Worm (Caenorhabditis elegans): ENCODE results near the gene nlp-78.

The nlp-78 gene

DNA sequence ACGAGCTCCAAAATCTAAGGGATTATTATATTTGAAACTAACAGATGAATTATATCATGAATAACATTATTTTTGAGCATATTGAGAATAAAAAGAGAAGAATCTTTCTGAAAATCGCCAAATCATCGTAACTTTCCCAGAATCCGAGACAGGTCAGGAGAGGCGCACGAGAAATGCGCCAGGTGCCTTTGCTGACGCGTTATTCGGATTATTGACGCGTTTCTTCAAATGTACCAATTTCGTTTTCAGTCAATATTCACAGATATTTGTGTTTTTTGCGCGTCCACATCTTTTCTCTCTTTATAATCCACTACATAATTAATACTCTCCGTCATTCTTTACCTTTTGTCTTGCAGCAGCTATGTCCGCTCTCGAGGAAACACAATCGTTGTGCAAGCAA lies 37.0 kb upstream of the nlp-78 start, which contains the start of gene T24H10.1 (continued):
- TF ChIP-seq F55B11.4 (tag; optimal IDR thresholded peaks at IDR 0.05; ENCODE audit: borderline replicate concordance, insufficient read depth) (no peak), Y67H2A.10 (GFP tag; conservative IDR thresholded peaks at IDR 0.05) (no peak), ekl-4 (GFP tag; IDR thresholded peaks at IDR 0.05) (peak; percentile 80), fkh-3 (tag; optimal IDR thresholded peaks at IDR 0.05) (no peak), snpc-1.3 (tag; optimal IDR thresholded peaks at IDR 0.05; ENCODE audit: insufficient read depth) (no peak), hsf-1 (GFP tag; IDR thresholded peaks at IDR 0.05) (no peak), xnd-1 (tag; optimal IDR thresholded peaks at IDR 0.05) (peak; percentile 41), attf-5 (GFP tag; optimal IDR thresholded peaks at IDR 0.05) (peak; percentile 28), F23B12.7 (tag; optimal IDR thresholded peaks at IDR 0.05; ENCODE audit: insufficient read depth) (peak; percentile 13), tlf-1 (GFP tag; optimal IDR thresholded peaks at IDR 0.05) (peak; percentile 19), ZK185.1 (tag; optimal IDR thresholded peaks at IDR 0.05; ENCODE audit: poor library complexity, severe bottlenecking) (peak; percentile 68), lin-35 (GFP tag; optimal IDR thresholded peaks at IDR 0.05) (peak in 1 of 3 experiments; percentile 67), egl-44 (GFP tag; IDR thresholded peaks at IDR 0.05) (no peak), nhr-80 (tag; optimal IDR thresholded peaks at IDR 0.05) (peak; percentile 26), F22D6.2 (tag; optimal IDR thresholded peaks at IDR 0.05) (no peak), snpc-1.1 (tag; optimal IDR thresholded peaks at IDR 0.05; ENCODE audit: insufficient read depth) (no peak), madf-8 (GFP tag; conservative IDR thresholded peaks at IDR 0.05) (0 out of 2 replicates have a peak, but pooled peaks have one; percentile 16), egrh-3 (GFP tag; IDR thresholded peaks at IDR 0.05) (no peak), cebp-1 (GFP tag; IDR thresholded peaks at IDR 0.05) (no peak), cebp-1 (tag; optimal IDR thresholded peaks at IDR 0.05) (peak; percentile 69), lsl-1 (GFP tag; optimal IDR thresholded peaks at IDR 0.05) (peak; percentile 57), madf-6 (GFP tag; IDR thresholded peaks at IDR 0.05) (peak; percentile 69), athp-1 (tag; optimal IDR thresholded peaks at IDR 0.05) (no peak), mcd-1 (GFP tag; IDR thresholded peaks at IDR 0.05) (peak; percentile 84), attf-3 (GFP tag; conservative IDR thresholded peaks at IDR 0.05) (peak; percentile 66; the same call in 1 of the 2 replicates), atf-7 (tag; optimal IDR thresholded peaks at IDR 0.05) (no peak), aptf-2 (GFP tag; conservative IDR thresholded peaks at IDR 0.05) (no peak), hlh-26 (GFP tag; conservative IDR thresholded peaks at IDR 0.05) (no peak), dox-1 (GFP tag; IDR thresholded peaks at IDR 0.05) (peak; percentile 78), ceh-100 (GFP tag; IDR thresholded peaks at IDR 0.05) (0 out of 2 replicates have a peak, but pooled peaks have one; percentile 36), B0261.1 (tag; optimal IDR thresholded peaks at IDR 0.05) (no peak), snpc-4 (GFP tag; optimal IDR thresholded peaks at IDR 0.05) (no peak), snpc-4 (tag; optimal IDR thresholded peaks at IDR 0.05) (peak in 2 of 4 experiments; percentile 51 to 53), lin-40 (tag; optimal IDR thresholded peaks at IDR 0.05) (peak; percentile 78), lir-1 (GFP tag; conservative IDR thresholded peaks at IDR 0.05) (no peak), F39B2.1 (GFP tag; IDR thresholded peaks at IDR 0.05) (no peak), K11D2.4 (GFP tag; IDR thresholded peaks at IDR 0.05) (0 out of 2 replicates have a peak, but pooled peaks have one; percentile 14), T07F8.4 (tag; optimal IDR thresholded peaks at IDR 0.05) (no peak), ztf-18 (tag; optimal IDR thresholded peaks at IDR 0.05) (peak; percentile 97), F33H1.4 (GFP tag; IDR thresholded peaks at IDR 0.05) (peak; percentile 68), rcor-1 (GFP tag; IDR thresholded peaks at IDR 0.05) (peak; percentile 21; the same call in 1 of the 2 replicates), F52B5.7 (tag; optimal IDR thresholded peaks at IDR 0.05) (no peak), hmg-1.2 (GFP tag; IDR thresholded peaks at IDR 0.05) (peak; percentile 46), ceh-27 (GFP tag; optimal IDR thresholded peaks at IDR 0.05) (peak; percentile 17), D2030.7 (GFP tag; IDR thresholded peaks at IDR 0.05) (peak; percentile 61), ceh-40 (GFP tag; IDR thresholded peaks at IDR 0.05) (no peak), rpc-1 (optimal IDR thresholded peaks at IDR 0.05) (no peak), rpc-1 (tag; optimal IDR thresholded peaks at IDR 0.05) (no peak)
